Worm (Caenorhabditis elegans) whole organism, mixed stage, embryonic: ENCODE measurements around the gene dhs-20.

Source experiments
- elt-3 ChIP-seq: fragments of 150-350 bp; optimal IDR thresholded peaks from 2 replicates; lab custom pipeline; 2014; ENCODE audit warnings: missing biosample characterization, missing genetic modification characterization
- pha-4 ChIP-seq: fragments of 150-350 bp; optimal IDR thresholded peaks from 2 replicates; lab custom pipeline; 2018; ENCODE audit warnings: missing biosample characterization, missing genetic modification reagents, missing genetic modification characterization

DNA sequence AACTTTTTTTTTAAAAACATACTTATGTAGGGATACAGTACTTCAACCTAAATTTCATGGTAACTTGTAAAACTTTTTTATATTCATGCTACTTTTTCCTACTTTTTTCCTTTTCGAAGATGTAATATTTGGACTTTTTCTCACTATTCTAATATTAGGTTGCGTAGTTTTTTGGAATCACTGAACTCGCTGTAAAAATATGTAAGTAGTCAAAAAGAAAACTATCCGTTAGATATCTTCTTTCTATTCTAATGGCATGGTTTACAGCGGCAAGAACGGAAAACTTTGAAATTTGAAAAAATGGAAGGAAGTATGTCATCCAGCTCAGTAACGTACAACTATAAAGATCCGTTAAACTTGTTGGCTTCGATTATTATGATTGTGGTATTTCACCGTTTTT lies 14.9 kb downstream of the dhs-20 start, which contains the start of gene srx-82:
- TF ChIP-seq pha-4: no peak
- TF ChIP-seq elt-3 (tag; lab: Kevin White, UChicago): no peak
